Worm (Caenorhabditis elegans): ENCODE results near the gene H12D21.9.

- TF ChIP-seq unc-62 (GFP tag; optimal IDR thresholded peaks at IDR 0.05) (no peak), ces-1 (GFP tag; optimal IDR thresholded peaks at IDR 0.05) (no peak), lin-13 (tag; optimal IDR thresholded peaks at IDR 0.05) (no peak), nhr-237 (tag; optimal IDR thresholded peaks at IDR 0.05) (no peak), pha-4 (tag; optimal IDR thresholded peaks at IDR 0.05) (no peak), tbx-8 (GFP tag; optimal IDR thresholded peaks at IDR 0.05) (no peak), nhr-76 (tag; optimal IDR thresholded peaks at IDR 0.05) (no peak)
Observed at ce11 chrV:14895557-14895956, 13.7 kb downstream of the H12D21.9 start, which contains the start of gene mpst-3.

Measured in whole organism, mixed stage, embryonic.